Fruit fly (Drosophila melanogaster) whole organism, prepupa: Measurements from ENCODE around the gene CG14383.

Experiments
- Blimp-1 ChIP-seq: fragments of 200-800 bp; sonication (Bioruptor generic); optimal IDR thresholded peaks from 3 replicates; lab custom pipeline; 2017; ENCODE audit warnings: missing biosample characterization, missing genetic modification characterization, mild to moderate bottlenecking, moderate library complexity, missing genetic modification reagents
- CG11902 ChIP-seq: fragments of 200-800 bp; sonication (Bioruptor generic); optimal IDR thresholded peaks from 3 replicates; lab custom pipeline; 2016; ENCODE audit warnings: missing biosample characterization, missing genetic modification characterization
- CG1621 ChIP-seq: fragments of 200-800 bp; sonication (Bioruptor generic); optimal IDR thresholded peaks from 3 replicates; lab custom pipeline; 2018; ENCODE audit warnings: missing biosample characterization, mild to moderate bottlenecking, missing genetic modification characterization
- CG16779 ChIP-seq: fragments of 200-800 bp; sonication (Bioruptor generic); optimal IDR thresholded peaks from 3 replicates; lab custom pipeline; 2017; ENCODE audit warnings: missing biosample characterization, mild to moderate bottlenecking, missing genetic modification characterization
- CG3032 ChIP-seq: fragments of 200-800 bp; optimal IDR thresholded peaks from 2 replicates; lab custom pipeline; 2019; ENCODE audit warnings: missing biosample characterization, mild to moderate bottlenecking, missing genetic modification characterization, moderate library complexity
- CG6276 ChIP-seq: fragments of 200-800 bp; sonication (Bioruptor generic); optimal IDR thresholded peaks from 2 replicates; lab custom pipeline; 2017; ENCODE audit warnings: missing biosample characterization, mild to moderate bottlenecking, missing genetic modification characterization
- CG6854 ChIP-seq: fragments of 200-800 bp; sonication (Bioruptor generic); optimal IDR thresholded peaks from 2 replicates; lab custom pipeline; 2017; ENCODE audit warnings: missing biosample characterization, mild to moderate bottlenecking, missing genetic modification characterization
- CG8119 ChIP-seq: fragments of 200-800 bp; sonication (Bioruptor generic); IDR thresholded peaks from 3 replicates; pipeline ENCODE4 v1.3.6; 2022; ENCODE audit warnings: missing biosample characterization, missing genetic modification characterization
- CG8632 ChIP-seq: fragments of 200-800 bp; sonication (Bioruptor generic); optimal IDR thresholded peaks from 3 replicates; lab custom pipeline; 2016; ENCODE audit warnings: missing biosample characterization, missing genetic modification characterization
- CG9139 ChIP-seq: fragments of 200-800 bp; sonication (Bioruptor generic); optimal IDR thresholded peaks from 3 replicates; lab custom pipeline; 2017; ENCODE audit warnings: missing biosample characterization, mild to moderate bottlenecking, missing genetic modification characterization
- Eip78C ChIP-seq: fragments of 200-800 bp; sonication (Bioruptor generic); peaks from one replicate; lab custom pipeline; 2016; ENCODE audit warnings: missing biosample characterization, missing genetic modification characterization
- Ets21C ChIP-seq: fragments of 200-800 bp; sonication (Bioruptor generic); optimal IDR thresholded peaks from 3 replicates; lab custom pipeline; 2016; ENCODE audit warnings: missing biosample characterization, missing genetic modification characterization
- Ets96B ChIP-seq: fragments of 200-800 bp; optimal IDR thresholded peaks from 2 replicates; lab custom pipeline; 2019; ENCODE audit warnings: missing biosample characterization, mild to moderate bottlenecking, missing genetic modification characterization, moderate library complexity
- Smox ChIP-seq: fragments of 200-800 bp; sonication (Bioruptor generic); optimal IDR thresholded peaks from 3 replicates; lab custom pipeline; 2016; ENCODE audit warnings: missing biosample characterization, missing genetic modification characterization
- Sox14 ChIP-seq: fragments of 200-800 bp; sonication (Bioruptor generic); optimal IDR thresholded peaks from 3 replicates; lab custom pipeline; 2016; ENCODE audit warnings: missing biosample characterization, missing genetic modification characterization
- achi ChIP-seq: fragments of 200-800 bp; sonication (Bioruptor generic); optimal IDR thresholded peaks from 3 replicates; lab custom pipeline; 2016; ENCODE audit warnings: missing biosample characterization, missing genetic modification characterization
- esn ChIP-seq: fragments of 200-800 bp; sonication (Bioruptor generic); optimal IDR thresholded peaks from 2 replicates; lab custom pipeline; 2016; ENCODE audit warnings: missing biosample characterization, mild to moderate bottlenecking, missing genetic modification characterization, moderate library complexity
- fd85E ChIP-seq: fragments of 200-800 bp; sonication (Bioruptor generic); optimal IDR thresholded peaks from 3 replicates; lab custom pipeline; 2016; ENCODE audit warnings: missing biosample characterization, missing genetic modification characterization
- net ChIP-seq: fragments of 200-800 bp; sonication (Bioruptor generic); optimal IDR thresholded peaks from 3 replicates; lab custom pipeline; 2016; ENCODE audit warnings: missing biosample characterization, missing genetic modification characterization
- topi ChIP-seq: fragments of 200-800 bp; sonication (Bioruptor generic); optimal IDR thresholded peaks from 3 replicates; lab custom pipeline; 2016; ENCODE audit warnings: missing biosample characterization, missing genetic modification characterization

CG14383 gene

dm6 chr3R:12957388-12957787 lies 30.9 kb downstream of the CG14383 start (continued):
- TF ChIP-seq esn (GFP tag; lab: Kevin White, UChicago): peak; percentile 35
- TF ChIP-seq Sox14 (GFP tag; lab: Kevin White, UChicago): peak; percentile 15
- 0 out of 3 replicates have a peak, but pooled peaks have one; percentile 34 for TF ChIP-seq CG8119 (GFP tag; lab: Robert Waterston, UW)
- no peak for TF ChIP-seq CG9139 (GFP tag; lab: Kevin White, UChicago)
- peak; percentile 66 for TF ChIP-seq Eip78C (GFP tag; lab: Kevin White, UChicago)
- no peak for TF ChIP-seq CG6854 (GFP tag; lab: Kevin White, UChicago)
- TF ChIP-seq Blimp-1 (GFP tag; lab: Kevin White, UChicago): no peak
- no peak for TF ChIP-seq CG11902
- no peak for TF ChIP-seq CG8632 (GFP tag; lab: Kevin White, UChicago)
- TF ChIP-seq Ets21C (GFP tag; lab: Kevin White, UChicago): peak; percentile 6
- TF ChIP-seq CG16779 (tag; lab: Kevin White, UChicago): no peak
- TF ChIP-seq net (GFP tag; lab: Kevin White, UChicago): no peak
- TF ChIP-seq achi (GFP tag; lab: Kevin White, UChicago): peak; percentile 2
- no peak for TF ChIP-seq Smox (GFP tag; lab: Kevin White, UChicago)
- no peak for TF ChIP-seq CG6276 (GFP tag; lab: Kevin White, UChicago)
- peak; percentile 26 for TF ChIP-seq topi
- no peak for TF ChIP-seq fd85E (GFP tag; lab: Kevin White, UChicago)
- peak; percentile 40 for TF ChIP-seq CG3032
- no peak for TF ChIP-seq Ets96B
- no peak for TF ChIP-seq CG1621 (tag; lab: Kevin White, UChicago)
- TF ChIP-seq, all 60 proteins: peak for 28
